Worm (Caenorhabditis elegans) whole organism, L3 larva: Measurements from ENCODE around the gene Y75B8A.13.
"Not testable (repeated sequence)": the region's sequence is repeated elsewhere in the genome, so short reads cannot be mapped to it uniquely, and the experiment has no call there.

Experiments
- R02D3.7 ChIP-seq: fragments of 150-350 bp; optimal IDR thresholded peaks from 2 replicates; lab custom pipeline; 2014; ENCODE audit warnings: missing biosample characterization, missing genetic modification characterization
- ZK546.5 ChIP-seq: sonication (generic microtip); optimal IDR thresholded peaks from 2 replicates; lab custom pipeline; 2017; ENCODE audit warnings: missing biosample characterization, missing genetic modification characterization
- aly-2 ChIP-seq: fragments of 150-350 bp; optimal IDR thresholded peaks from 2 replicates; lab custom pipeline; 2014; ENCODE audit warnings: missing biosample characterization, missing genetic modification characterization
- ama-1 ChIP-seq: fragments of 150-350 bp; optimal IDR thresholded peaks from 2 replicates; lab custom pipeline; 2018
- ceh-16 ChIP-seq: sonication (generic microtip); optimal IDR thresholded peaks from 2 replicates; lab custom pipeline; 2017; ENCODE audit warnings: missing biosample characterization, missing genetic modification characterization
- ceh-28 ChIP-seq: fragments of 150-350 bp; optimal IDR thresholded peaks from 2 replicates; lab custom pipeline; 2014; ENCODE audit warnings: missing biosample characterization, missing genetic modification reagents, missing genetic modification characterization
- ceh-9 ChIP-seq: sonication (generic microtip); optimal IDR thresholded peaks from 2 replicates; lab custom pipeline; 2018; ENCODE audit warnings: missing biosample characterization, missing genetic modification characterization
- egl-27 ChIP-seq: sonication (generic microtip); optimal IDR thresholded peaks from 4 replicates; lab custom pipeline; 2017; ENCODE audit warnings: missing biosample characterization, missing genetic modification reagents, missing genetic modification characterization
- egl-5 ChIP-seq: fragments of 150-350 bp; optimal IDR thresholded peaks from 2 replicates; lab custom pipeline; 2017; ENCODE audit warnings: missing biosample characterization, missing genetic modification reagents, missing genetic modification characterization, inconsistent platforms
- elt-1 ChIP-seq: fragments of 150-350 bp; optimal IDR thresholded peaks from 2 replicates; lab custom pipeline; 2014; ENCODE audit warnings: missing biosample characterization, missing genetic modification characterization
- elt-2 ChIP-seq: sonication (generic microtip); optimal IDR thresholded peaks from 2 replicates; lab custom pipeline; 2016; ENCODE audit warnings: missing genetic modification reagents, mild to moderate bottlenecking, missing genetic modification characterization, missing compliant biosample characterization
- elt-3 ChIP-seq, 3 experiments: fragments of 150-350 bp in 1 of 3; sonication (generic microtip) in 2 of 3; optimal IDR thresholded peaks; 2 replicates in 2 of 3; 4 replicates in 1 of 3; lab custom pipeline; 2014 to 2017; ENCODE audit warnings: missing biosample characterization in 3 of 3, missing genetic modification characterization in 3 of 3
- fkh-2 ChIP-seq: fragments of 150-350 bp; optimal IDR thresholded peaks from 2 replicates; lab custom pipeline; 2014; ENCODE audit warnings: missing biosample characterization, missing genetic modification reagents, missing genetic modification characterization
- fos-1 ChIP-seq: fragments of 150-350 bp; optimal IDR thresholded peaks from 2 replicates; lab custom pipeline; 2014; ENCODE audit warnings: missing biosample characterization, missing genetic modification characterization
- hmg-11 ChIP-seq: sonication (generic microtip); optimal IDR thresholded peaks from 2 replicates; lab custom pipeline; 2016; ENCODE audit warnings: missing genetic modification characterization, missing compliant biosample characterization
- jun-1 ChIP-seq: fragments of 150-350 bp; optimal IDR thresholded peaks from 2 replicates; lab custom pipeline; 2014; ENCODE audit warnings: missing biosample characterization, missing genetic modification reagents, missing genetic modification characterization
- lin-15B ChIP-seq: fragments of 150-350 bp; optimal IDR thresholded peaks from 2 replicates; lab custom pipeline; 2014; ENCODE audit warnings: missing biosample characterization, missing genetic modification characterization
- lin-39 ChIP-seq: fragments of 150-350 bp; optimal IDR thresholded peaks from 2 replicates; lab custom pipeline; 2018; ENCODE audit warnings: missing biosample characterization, missing genetic modification reagents, missing genetic modification characterization
- lsy-12 ChIP-seq: sonication (generic microtip); optimal IDR thresholded peaks from 2 replicates; lab custom pipeline; 2016; ENCODE audit warnings: mild to moderate bottlenecking, missing genetic modification characterization, missing compliant biosample characterization
- mdl-1 ChIP-seq: fragments of 150-350 bp; optimal IDR thresholded peaks from 2 replicates; lab custom pipeline; 2014; ENCODE audit warnings: missing biosample characterization, missing genetic modification characterization
- mml-1 ChIP-seq: fragments of 150-350 bp; sonication (generic microtip); optimal IDR thresholded peaks from 3 replicates; lab custom pipeline; 2014; ENCODE audit warnings: missing biosample characterization, missing genetic modification characterization
- nfya-1 ChIP-seq: sonication (generic microtip); optimal IDR thresholded peaks from 2 replicates; lab custom pipeline; 2017; ENCODE audit warnings: missing genetic modification characterization, mild to moderate bottlenecking, missing compliant biosample characterization, antibody characterized with exemption, moderate library complexity; ENCODE audit not compliant: insufficient read depth
- nhr-11 ChIP-seq: fragments of 150-350 bp; optimal IDR thresholded peaks from 2 replicates; lab custom pipeline; 2014; ENCODE audit warnings: missing biosample characterization, missing genetic modification characterization
- nhr-12 ChIP-seq: fragments of 150-350 bp; optimal IDR thresholded peaks from 2 replicates; lab custom pipeline; 2014; ENCODE audit warnings: missing biosample characterization, missing genetic modification characterization
- nhr-23 ChIP-seq: fragments of 150-350 bp; optimal IDR thresholded peaks from 2 replicates; lab custom pipeline; 2014; ENCODE audit warnings: missing biosample characterization, missing genetic modification reagents, missing genetic modification characterization
- nhr-237 ChIP-seq: fragments of 150-350 bp; optimal IDR thresholded peaks from 2 replicates; lab custom pipeline; 2014; ENCODE audit warnings: missing biosample characterization, missing genetic modification characterization
- nhr-25 ChIP-seq: sonication (generic microtip); optimal IDR thresholded peaks from 2 replicates; lab custom pipeline; 2017; ENCODE audit warnings: missing biosample characterization, missing genetic modification characterization
- nhr-28 ChIP-seq: fragments of 150-350 bp; optimal IDR thresholded peaks from 2 replicates; lab custom pipeline; 2014; ENCODE audit warnings: missing biosample characterization, missing genetic modification characterization
- nhr-43 ChIP-seq: sonication (generic microtip); optimal IDR thresholded peaks from 2 replicates; lab custom pipeline; 2016; ENCODE audit warnings: mild to moderate bottlenecking, missing genetic modification characterization, missing compliant biosample characterization; ENCODE audit not compliant: poor library complexity, severe bottlenecking
- nhr-67 ChIP-seq: fragments of 150-350 bp; optimal IDR thresholded peaks from 2 replicates; lab custom pipeline; 2014; ENCODE audit warnings: missing biosample characterization, missing genetic modification characterization
- nhr-76 ChIP-seq: fragments of 150-350 bp; sonication (generic microtip); optimal IDR thresholded peaks from 5 replicates; lab custom pipeline; 2014; ENCODE audit warnings: missing biosample characterization, missing genetic modification characterization
- pha-4 ChIP-seq: fragments of 150-350 bp; optimal IDR thresholded peaks from 2 replicates; lab custom pipeline; 2014; ENCODE audit warnings: missing biosample characterization, missing genetic modification reagents, missing genetic modification characterization
- skn-1 ChIP-seq: fragments of 150-350 bp; optimal IDR thresholded peaks from 2 replicates; lab custom pipeline; 2014; ENCODE audit warnings: missing biosample characterization, missing genetic modification characterization
- snpc-4 ChIP-seq: fragments of 150-350 bp; optimal IDR thresholded peaks from 2 replicates; lab custom pipeline; 2014; ENCODE audit warnings: missing biosample characterization, missing genetic modification characterization
- unc-39 ChIP-seq: sonication (generic microtip); optimal IDR thresholded peaks from 4 replicates; lab custom pipeline; 2017; ENCODE audit warnings: missing biosample characterization, missing genetic modification characterization
- unc-62 ChIP-seq: fragments of 150-350 bp; sonication (generic microtip); optimal IDR thresholded peaks from 4 replicates; lab custom pipeline; 2014; ENCODE audit warnings: missing biosample characterization, missing genetic modification reagents, missing genetic modification characterization
- ztf-11 ChIP-seq: fragments of 150-350 bp; optimal IDR thresholded peaks from 2 replicates; lab custom pipeline; 2014; ENCODE audit warnings: missing biosample characterization, missing genetic modification characterization

Y75B8A.13 gene

ce11 chrIII:12182919-12183318 lies 32.6 kb downstream of the Y75B8A.13 start, which contains the start of gene Y75B8A.10:
Gene Y75B8A.10 (minus strand): TSS chrIII:12183019.
- no peak for TF ChIP-seq lin-15B (tag; lab: Kevin White, UChicago)
- no peak for TF ChIP-seq jun-1
- TF ChIP-seq ztf-11 = no peak
- no peak for TF ChIP-seq nhr-23
- no peak for TF ChIP-seq mdl-1 (tag; lab: Kevin White, UChicago)
- no peak for TF ChIP-seq unc-62
- no peak for TF ChIP-seq fkh-2 (tag; lab: Kevin White, UChicago)
- no peak for TF ChIP-seq ceh-28 (tag; lab: Kevin White, UChicago)
- TF ChIP-seq nhr-11 (tag; lab: Kevin White, UChicago) = no peak
- TF ChIP-seq ZK546.5 = no peak
- no peak for TF ChIP-seq ama-1
- TF ChIP-seq nhr-237 (tag; lab: Kevin White, UChicago) = no peak
- TF ChIP-seq egl-5 (tag; lab: Kevin White, UChicago) = no peak
- TF ChIP-seq elt-3 (tag; optimal IDR thresholded peaks at IDR 0.05; lab: Kevin White, UChicago) = no peak
- no peak for TF ChIP-seq lin-39
- no peak for TF ChIP-seq R02D3.7
- TF ChIP-seq lsy-12 (tag; lab: Kevin White, UChicago) = no peak
- TF ChIP-seq, all 47 proteins: peak for 0

ce11 chrIII:12178121-12178520 lies 37.4 kb downstream of the Y75B8A.13 start:
- TF ChIP-seq fkh-2 (tag; lab: Kevin White, UChicago) = no peak
- TF ChIP-seq nhr-12 (tag; lab: Kevin White, UChicago) = no peak
- TF ChIP-seq nhr-43 (tag; lab: Kevin White, UChicago) = no peak
- TF ChIP-seq nhr-67 (tag; lab: Kevin White, UChicago) = no peak
- no peak for TF ChIP-seq elt-2 (tag; lab: Kevin White, UChicago)
- TF ChIP-seq R02D3.7 = no peak
- no peak for TF ChIP-seq ama-1
- peak; percentile 1 for TF ChIP-seq ceh-28 (tag; lab: Kevin White, UChicago)
- peak; percentile 41 for TF ChIP-seq nhr-25 (tag; lab: Kevin White, UChicago)
- no peak for TF ChIP-seq nhr-28 (tag; lab: Kevin White, UChicago)
- no peak for TF ChIP-seq aly-2
- TF ChIP-seq ceh-16 (tag; lab: Kevin White, UChicago) = no peak
- no peak for TF ChIP-seq fos-1 (tag; lab: Kevin White, UChicago)
- no peak for TF ChIP-seq unc-39 (tag; lab: Kevin White, UChicago)
- TF ChIP-seq ceh-9 = no peak
- TF ChIP-seq pha-4 (tag; lab: Kevin White, UChicago) = peak; percentile 89
- TF ChIP-seq lin-39 = no peak
- peak; percentile 11 for TF ChIP-seq nfya-1
- TF ChIP-seq hmg-11 = no peak
- peak; percentile 54 for TF ChIP-seq nhr-23
- no peak for TF ChIP-seq lin-15B (tag; lab: Kevin White, UChicago)
- no peak for TF ChIP-seq snpc-4 (tag; lab: Kevin White, UChicago)
- TF ChIP-seq egl-5 (tag; lab: Kevin White, UChicago) = no peak
- TF ChIP-seq ZK546.5 = no peak
- TF ChIP-seq nhr-237 (tag; lab: Kevin White, UChicago) = no peak
- no peak for TF ChIP-seq elt-1
- TF ChIP-seq skn-1 (tag; lab: Kevin White, UChicago) = no peak
- no peak for TF ChIP-seq egl-27
- TF ChIP-seq mml-1 (tag; lab: Kevin White, UChicago) = no peak
- TF ChIP-seq lsy-12 (tag; lab: Kevin White, UChicago) = no peak
- TF ChIP-seq nhr-76 (tag; lab: Kevin White, UChicago) = no peak

- TF ChIP-seq R02D3.7, nhr-23, jun-1: not testable (repeated sequence)
These were observed 38.4 kb downstream of the Y75B8A.13 start, which contains the start of gene gly-11 for ce11 chrIII:12177145-12177544. Gene gly-11 (minus strand): TSS chrIII:12177245.

ce11 chrIII:12167030-12167429 lies 48.5 kb downstream of the Y75B8A.13 start:
- TF ChIP-seq fkh-2 (tag; lab: Kevin White, UChicago) (no peak), elt-3 (tag; optimal IDR thresholded peaks at IDR 0.05; lab: Kevin White, UChicago) (no peak), ceh-16 (tag; lab: Kevin White, UChicago) (no peak), ztf-11 (no peak), unc-39 (tag; lab: Kevin White, UChicago) (no peak), nhr-237 (tag; lab: Kevin White, UChicago) (no peak)
